Worm (Caenorhabditis elegans) whole organism, young adult: ENCODE measurements around the gene F55G1.6.

Experiments
- B0019.2 ChIP-seq: fragments of 200-800 bp; sonication (Bioruptor generic); conservative IDR thresholded peaks from 2 replicates; pipeline ENCODE4 v1.3.6; 2022; ENCODE audit warnings: missing genetic modification reagents, missing genetic modification characterization, missing compliant biosample characterization
- C17E4.6 ChIP-seq: fragments of 200-800 bp; sonication (Bioruptor generic); IDR thresholded peaks from 2 replicates; pipeline ENCODE4 v1.3.6; 2022; ENCODE audit warnings: missing genetic modification reagents, missing genetic modification characterization, missing compliant biosample characterization
- D2030.7 ChIP-seq: fragments of 200-800 bp; sonication (Bioruptor generic); IDR thresholded peaks from 2 replicates; pipeline ENCODE4 v1.3.6; 2022; ENCODE audit warnings: missing genetic modification reagents, missing genetic modification characterization, missing compliant biosample characterization
- F33H1.4 ChIP-seq: fragments of 200-800 bp; sonication (Bioruptor generic); IDR thresholded peaks from 2 replicates; pipeline ENCODE4 v1.3.6; 2022; ENCODE audit warnings: missing genetic modification reagents, missing genetic modification characterization, missing compliant biosample characterization
- F37B4.10 ChIP-seq: fragments of 200-800 bp; sonication (Bioruptor generic); IDR thresholded peaks from 2 replicates; pipeline ENCODE4 v1.3.6; 2022; ENCODE audit warnings: missing genetic modification characterization, missing compliant biosample characterization
- F49E8.2 ChIP-seq: sonication (generic microtip); optimal IDR thresholded peaks from 3 replicates; lab custom pipeline; 2017; ENCODE audit warnings: missing genetic modification characterization, mild to moderate bottlenecking, missing compliant biosample characterization, antibody characterized with exemption, moderate library complexity; ENCODE audit not compliant: insufficient read depth
- Y53G8AR.9 ChIP-seq: fragments of 200-800 bp; sonication (Bioruptor generic); conservative IDR thresholded peaks from 2 replicates; pipeline ENCODE4 v1.3.6; 2022; ENCODE audit warnings: missing genetic modification reagents, missing genetic modification characterization, missing compliant biosample characterization
- Y79H2A.3 ChIP-seq: fragments of 200-800 bp; sonication (Bioruptor generic); conservative IDR thresholded peaks from 2 replicates; pipeline ENCODE4 v1.3.6; 2022; ENCODE audit warnings: missing genetic modification reagents, missing genetic modification characterization, missing compliant biosample characterization
- aptf-2 ChIP-seq: fragments of 200-800 bp; sonication (Bioruptor generic); conservative IDR thresholded peaks from 2 replicates; pipeline ENCODE4 v1.3.6; 2022; ENCODE audit warnings: missing genetic modification reagents, missing genetic modification characterization, missing compliant biosample characterization
- athp-1 ChIP-seq: sonication (generic microtip); optimal IDR thresholded peaks from 2 replicates; lab custom pipeline; 2017; ENCODE audit warnings: mild to moderate bottlenecking, missing genetic modification characterization, missing compliant biosample characterization
- attf-3 ChIP-seq: fragments of 200-800 bp; sonication (Bioruptor generic); conservative IDR thresholded peaks from 2 replicates; pipeline ENCODE4 v1.3.6; 2022; ENCODE audit warnings: missing genetic modification reagents, missing genetic modification characterization, missing compliant biosample characterization
- ceh-100 ChIP-seq: fragments of 200-800 bp; sonication (Bioruptor generic); IDR thresholded peaks from 2 replicates; pipeline ENCODE4 v1.3.6; 2022; ENCODE audit warnings: missing genetic modification reagents, missing genetic modification characterization, missing compliant biosample characterization
- ceh-58 ChIP-seq: fragments of 200-800 bp; sonication (Bioruptor generic); IDR thresholded peaks from 2 replicates; pipeline ENCODE4 v1.3.6; 2022; ENCODE audit warnings: missing genetic modification characterization, missing compliant biosample characterization
- ceh-91 ChIP-seq: fragments of 200-800 bp; sonication (Bioruptor generic); IDR thresholded peaks from 2 replicates; pipeline ENCODE4 v1.3.6; 2022; ENCODE audit warnings: missing genetic modification reagents, missing genetic modification characterization, missing compliant biosample characterization
- die-1 ChIP-seq: sonication (generic microtip); optimal IDR thresholded peaks from 2 replicates; lab custom pipeline; 2016; ENCODE audit warnings: missing genotype, mild to moderate bottlenecking, missing genetic modification characterization, missing compliant biosample characterization
- dox-1 ChIP-seq: fragments of 200-800 bp; sonication (Bioruptor generic); IDR thresholded peaks from 2 replicates; pipeline ENCODE4 v1.3.6; 2022; ENCODE audit warnings: missing genetic modification reagents, missing genetic modification characterization, missing compliant biosample characterization
- dpff-1 ChIP-seq: sonication (generic microtip); optimal IDR thresholded peaks from 2 replicates; lab custom pipeline; 2017; ENCODE audit warnings: mild to moderate bottlenecking, missing genetic modification characterization, missing compliant biosample characterization
- dpl-1 ChIP-seq: fragments of 150-350 bp; optimal IDR thresholded peaks from 2 replicates; lab custom pipeline; 2014; ENCODE audit warnings: missing biosample characterization, missing genetic modification reagents, missing genetic modification characterization
- efl-1 ChIP-seq: fragments of 150-350 bp; optimal IDR thresholded peaks from 2 replicates; lab custom pipeline; 2014; ENCODE audit warnings: missing biosample characterization, missing genetic modification reagents, missing genetic modification characterization
- him-1 ChIP-seq: sonication (generic microtip); optimal IDR thresholded peaks from 2 replicates; lab custom pipeline; 2016; ENCODE audit warnings: missing genotype, missing genetic modification reagents, missing genetic modification characterization, missing compliant biosample characterization
- hmg-1.2 ChIP-seq: fragments of 200-800 bp; sonication (Bioruptor generic); IDR thresholded peaks from 2 replicates; pipeline ENCODE4 v1.3.6; 2022; ENCODE audit warnings: missing genetic modification reagents, missing genetic modification characterization, missing compliant biosample characterization
- lin-26 ChIP-seq: fragments of 200-800 bp; sonication (Bioruptor generic); IDR thresholded peaks from 2 replicates; pipeline ENCODE4 v1.3.6; 2022; ENCODE audit warnings: missing genetic modification reagents, missing genetic modification characterization, missing compliant biosample characterization
- lin-40 ChIP-seq: sonication (generic microtip); optimal IDR thresholded peaks from 2 replicates; lab custom pipeline; 2016; ENCODE audit warnings: missing genetic modification characterization, mild to moderate bottlenecking, missing compliant biosample characterization, missing genotype, missing genetic modification reagents
- lsl-1 ChIP-seq: fragments of 200-800 bp; sonication (Bioruptor generic); optimal IDR thresholded peaks from 2 replicates; lab custom pipeline; 2018; ENCODE audit warnings: mild to moderate bottlenecking, missing genetic modification characterization, moderate library complexity, missing compliant biosample characterization
- madf-3 ChIP-seq: fragments of 200-800 bp; sonication (Bioruptor generic); IDR thresholded peaks from 2 replicates; pipeline ENCODE4 v1.3.6; 2022; ENCODE audit warnings: missing genetic modification reagents, missing genetic modification characterization, missing compliant biosample characterization
- madf-6 ChIP-seq: fragments of 200-800 bp; sonication (Bioruptor generic); IDR thresholded peaks from 2 replicates; pipeline ENCODE4 v1.3.6; 2022; ENCODE audit warnings: missing genetic modification reagents, missing genetic modification characterization, missing compliant biosample characterization
- madf-8 ChIP-seq: fragments of 200-800 bp; sonication (Bioruptor generic); conservative IDR thresholded peaks from 2 replicates; pipeline ENCODE4 v1.3.6; 2022; ENCODE audit warnings: missing genetic modification reagents, missing genetic modification characterization, missing compliant biosample characterization
- mes-4 ChIP-seq: sonication (generic microtip); optimal IDR thresholded peaks from 2 replicates; lab custom pipeline; 2016; ENCODE audit warnings: missing genotype, missing genetic modification characterization, missing compliant biosample characterization
- nfya-2 ChIP-seq: fragments of 200-800 bp; sonication (Bioruptor generic); IDR thresholded peaks from 2 replicates; pipeline ENCODE4 v1.3.6; 2022; ENCODE audit warnings: missing genetic modification reagents, missing genetic modification characterization, missing compliant biosample characterization
- nhr-90 ChIP-seq: sonication (generic microtip); optimal IDR thresholded peaks from 2 replicates; lab custom pipeline; 2016; ENCODE audit warnings: missing genotype, mild to moderate bottlenecking, missing genetic modification characterization, missing compliant biosample characterization
- rcor-1 ChIP-seq: fragments of 200-800 bp; sonication (Bioruptor generic); IDR thresholded peaks from 2 replicates; pipeline ENCODE4 v1.3.6; 2022; ENCODE audit warnings: missing genetic modification reagents, missing genetic modification characterization, missing compliant biosample characterization
- snpc-1.3 ChIP-seq: sonication (generic microtip); optimal IDR thresholded peaks from 2 replicates; lab custom pipeline; 2017; ENCODE audit warnings: missing genetic modification characterization, mild to moderate bottlenecking, missing compliant biosample characterization, antibody characterized with exemption, moderate library complexity, missing genotype, missing genetic modification reagents; ENCODE audit not compliant: insufficient read depth
- snpc-3.4 ChIP-seq: sonication (generic microtip); optimal IDR thresholded peaks from 2 replicates; lab custom pipeline; 2017; ENCODE audit warnings: missing genetic modification characterization, mild to moderate bottlenecking, missing compliant biosample characterization, antibody characterized with exemption, moderate library complexity, missing genotype, missing genetic modification reagents
- snpc-4 ChIP-seq, 5 experiments: fragments of 150-350 bp in 1 of 5; sonication (generic microtip) in 4 of 5; optimal IDR thresholded peaks; 2 replicates each; lab custom pipeline; 2014 to 2018; ENCODE audit warnings: missing genetic modification characterization in 5 of 5, missing biosample characterization in 3 of 5, antibody characterized with exemption in 2 of 5, mild to moderate bottlenecking in 2 of 5, missing compliant biosample characterization in 2 of 5, missing genotype in 2 of 5, moderate library complexity in 2 of 5, missing genetic modification reagents in 1 of 5
- tbp1 ChIP-seq: fragments of 200-800 bp; sonication (Bioruptor generic); optimal IDR thresholded peaks from 2 replicates; lab custom pipeline; 2018; ENCODE audit warnings: mild to moderate bottlenecking, missing genetic modification characterization, missing compliant biosample characterization
- tlf-1 ChIP-seq: fragments of 200-800 bp; sonication (Bioruptor generic); optimal IDR thresholded peaks from 2 replicates; lab custom pipeline; 2018; ENCODE audit warnings: mild to moderate bottlenecking, missing genetic modification characterization, missing compliant biosample characterization
- xnd-1 ChIP-seq: sonication (generic microtip); optimal IDR thresholded peaks from 2 replicates; lab custom pipeline; 2016; ENCODE audit warnings: missing genotype, missing genetic modification reagents, missing genetic modification characterization, missing compliant biosample characterization
- ztf-28 ChIP-seq: fragments of 200-800 bp; sonication (Bioruptor generic); IDR thresholded peaks from 2 replicates; pipeline ENCODE4 v1.3.6; 2022; ENCODE audit warnings: missing genetic modification reagents, missing genetic modification characterization, missing compliant biosample characterization

F55G1.6 gene

DNA sequence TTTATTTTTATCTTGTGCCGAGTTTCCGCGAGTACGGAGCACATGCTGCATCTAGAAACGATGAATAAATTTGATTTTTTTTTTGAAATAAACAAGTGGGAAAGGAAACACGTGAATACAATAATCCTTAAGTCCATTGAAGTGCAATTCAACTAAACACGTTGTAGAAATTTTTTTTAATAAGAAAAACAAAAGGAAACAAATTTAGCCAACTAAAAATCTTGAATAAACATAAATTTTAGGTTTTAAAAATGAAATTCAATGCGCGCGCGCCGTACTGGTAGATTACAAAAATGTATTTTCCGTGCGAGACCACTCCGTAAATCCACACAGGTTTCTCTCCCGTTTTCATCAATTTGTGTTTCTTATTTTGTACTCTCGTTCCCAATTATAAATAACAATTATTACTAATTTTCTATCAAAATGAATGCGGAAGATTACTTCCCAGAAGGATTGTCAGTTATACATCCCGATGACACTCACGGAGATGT, at the start of gene F55G1.6, which contains the start of gene plk-3:
F55G1.6 (plus strand) TSS at position 359 of the 491 bp plus-strand sequence.
plk-3 (minus strand) TSS at position 51 of the 491 bp plus-strand sequence.
- no peak for TF ChIP-seq ceh-100 (GFP tag; lab: Robert Waterston, UW)
- TF ChIP-seq hmg-1.2 (GFP tag; lab: Robert Waterston, UW) = peak; percentile 12; the same call in 1 of the 2 replicates
- TF ChIP-seq nfya-2 (GFP tag; lab: Robert Waterston, UW) = no peak
- TF ChIP-seq ztf-28 (GFP tag; lab: Robert Waterston, UW) = no peak
- peak; percentile 44 for TF ChIP-seq F49E8.2
- no peak for TF ChIP-seq ceh-58 (GFP tag; lab: Robert Waterston, UW)
- peak; percentile 89 for TF ChIP-seq F33H1.4 (GFP tag; lab: Robert Waterston, UW)
- TF ChIP-seq nhr-90 (tag; lab: Kevin White, UChicago) = no peak
- TF ChIP-seq die-1 (tag; lab: Kevin White, UChicago) = no peak
- no peak for TF ChIP-seq Y53G8AR.9 (GFP tag; lab: Robert Waterston, UW)
- TF ChIP-seq snpc-1.3 = peak; percentile 20
- TF ChIP-seq D2030.7 (GFP tag; lab: Robert Waterston, UW) = peak; percentile 57
- no peak for TF ChIP-seq Y79H2A.3 (GFP tag; lab: Robert Waterston, UW)
- TF ChIP-seq tlf-1 = no peak
- peak; percentile 35 for TF ChIP-seq dpl-1 (GFP tag; lab: Kevin White, UChicago)
- no peak for TF ChIP-seq lin-26 (GFP tag; lab: Robert Waterston, UW)
- peak; percentile 73 for TF ChIP-seq madf-8
- no peak for TF ChIP-seq athp-1 (tag; lab: Kevin White, UChicago)
- peak; percentile 80 for TF ChIP-seq lsl-1 (GFP tag; lab: Kevin White, UChicago)
- TF ChIP-seq tbp1 (GFP tag; lab: Kevin White, UChicago) = peak; percentile 10
- TF ChIP-seq dpff-1 (tag; lab: Kevin White, UChicago) = no peak
- peak; percentile 91 for TF ChIP-seq madf-6 (GFP tag; lab: Robert Waterston, UW)
- TF ChIP-seq B0019.2 (GFP tag; lab: Robert Waterston, UW) = peak; percentile 52; the same call in 1 of the 2 replicates
- no peak for TF ChIP-seq attf-3 (GFP tag; lab: Robert Waterston, UW)
- TF ChIP-seq F37B4.10 (GFP tag; lab: Robert Waterston, UW) = no peak
- TF ChIP-seq aptf-2 = no peak
- peak; percentile 24; the same call in 1 of the 2 replicates for TF ChIP-seq rcor-1 (GFP tag; lab: Robert Waterston, UW)
- TF ChIP-seq lin-40 (tag; lab: Kevin White, UChicago) = no peak
- peak; percentile 53 for TF ChIP-seq snpc-3.4 (tag; lab: Kevin White, UChicago)
- TF ChIP-seq xnd-1 (tag; lab: Kevin White, UChicago) = peak; percentile 63
- TF ChIP-seq snpc-4 (GFP tag; optimal IDR thresholded peaks at IDR 0.05; lab: Kevin White, UChicago) = no peak
- peak in 1 of 4 experiments; percentile 20 for TF ChIP-seq snpc-4 (tag; optimal IDR thresholded peaks at IDR 0.05; lab: Kevin White, UChicago)
- TF ChIP-seq mes-4 (tag; lab: Kevin White, UChicago) = no peak
- TF ChIP-seq dox-1 = no peak
- TF ChIP-seq ceh-91 (GFP tag; lab: Robert Waterston, UW) = peak; percentile 73
- TF ChIP-seq him-1 = peak; percentile 11
- no peak for TF ChIP-seq C17E4.6 (GFP tag; lab: Robert Waterston, UW)
- 0 out of 2 replicates have a peak, but pooled peaks have one; percentile 53 for TF ChIP-seq madf-3
- peak; percentile 94 for TF ChIP-seq efl-1 (GFP tag; lab: Kevin White, UChicago)
